Fruit fly (Drosophila melanogaster) Kc167 (cell line): ENCODE data around the gene CG15429.

Source experiments
- Myc ChIP-seq: fragments of >200 bp; optimal IDR thresholded peaks from 2 replicates; lab custom pipeline; 2017; ENCODE audit warnings: missing external identifiers
- Sin3A ChIP-seq: fragments of >200 bp; optimal IDR thresholded peaks from 2 replicates; lab custom pipeline; 2018; ENCODE audit warnings: missing external identifiers
- h ChIP-seq: fragments of >200 bp; optimal IDR thresholded peaks from 3 replicates; lab custom pipeline; 2018; ENCODE audit warnings: missing external identifiers
- insv ChIP-seq: fragments of >200 bp; optimal IDR thresholded peaks from 3 replicates; lab custom pipeline; 2018; ENCODE audit warnings: missing external identifiers
- psq ChIP-seq: fragments of >200 bp; optimal IDR thresholded peaks from 2 replicates; lab custom pipeline; 2017; ENCODE audit warnings: missing external identifiers
- ttk ChIP-seq: sonication (Bioruptor generic); optimal IDR thresholded peaks from 2 replicates; lab custom pipeline; 2017; ENCODE audit warnings: missing external identifiers

Gene CG15429

DNA sequence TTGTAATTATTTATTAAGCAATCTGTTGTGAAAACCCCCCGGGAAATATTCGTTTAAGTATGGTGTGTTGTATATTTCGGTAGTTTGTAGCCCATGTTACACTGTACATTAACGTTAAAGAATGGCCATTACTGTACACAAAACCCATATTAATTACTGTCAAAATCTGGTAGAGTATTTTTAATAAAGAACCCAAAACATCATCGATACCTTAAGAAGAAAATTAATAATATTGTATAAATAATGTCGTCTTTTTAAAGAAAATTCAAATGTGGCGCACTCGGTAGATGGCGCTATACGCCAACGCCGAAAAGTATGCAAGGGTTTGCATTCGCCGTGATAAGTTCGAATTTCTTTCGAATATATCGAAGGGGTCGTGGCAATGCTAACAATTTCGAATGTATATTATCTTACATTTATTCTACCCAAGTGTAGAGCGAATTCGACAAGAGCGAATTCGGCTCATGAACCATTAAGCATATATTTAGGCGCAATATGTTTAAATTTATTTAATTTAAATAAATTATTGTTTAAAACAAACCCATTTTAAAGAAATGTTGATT is 7.1 kb upstream of the CG15429 start:
- TF ChIP-seq ttk (lab: Kevin White, UChicago), result no peak
- no peak for TF ChIP-seq insv (lab: Kevin White, UChicago)
- no peak for TF ChIP-seq h (lab: Kevin White, UChicago)
- TF ChIP-seq psq (lab: Kevin White, UChicago), result no peak
- no peak for TF ChIP-seq Myc
- no peak for TF ChIP-seq Sin3A (lab: Kevin White, UChicago)

DNA sequence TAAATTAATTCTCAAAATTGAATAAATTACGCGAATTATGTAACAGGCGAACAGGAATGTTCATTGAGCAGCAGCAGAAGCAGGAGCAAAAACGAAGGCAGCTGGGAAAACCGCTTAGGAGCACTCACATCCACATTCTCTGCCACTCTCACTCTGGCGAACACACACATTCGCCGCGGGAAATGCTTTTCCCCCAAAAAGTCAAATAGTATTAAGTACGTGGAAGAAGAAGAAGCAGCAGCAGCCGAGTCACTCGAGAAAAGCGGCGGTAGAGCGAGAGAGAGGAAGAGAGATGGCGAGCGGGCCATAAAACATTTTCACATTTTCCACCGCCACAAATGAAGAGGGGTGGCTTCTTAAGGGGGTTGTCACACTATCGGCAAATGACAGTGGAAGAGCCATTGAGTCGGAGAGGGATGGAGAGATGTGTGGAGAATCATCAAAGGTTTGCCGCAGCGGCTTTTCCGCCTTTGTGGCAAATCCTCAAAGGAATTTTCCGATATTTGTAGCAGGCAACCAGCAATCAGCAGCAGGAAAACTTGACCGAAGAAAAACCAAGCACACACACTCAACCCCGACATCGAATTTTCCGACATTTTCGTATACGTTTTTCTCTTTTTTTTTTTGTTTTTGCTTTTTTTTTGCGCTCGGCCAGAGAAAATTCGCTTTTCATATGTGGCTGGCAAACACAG is 6.0 kb upstream of the CG15429 start:
- no peak for TF ChIP-seq Sin3A (lab: Kevin White, UChicago)
- TF ChIP-seq h (lab: Kevin White, UChicago), result no peak
- TF ChIP-seq Myc, result no peak
- no peak for TF ChIP-seq insv (lab: Kevin White, UChicago)
- TF ChIP-seq ttk (lab: Kevin White, UChicago), result no peak
- no peak for TF ChIP-seq psq (lab: Kevin White, UChicago)

DNA sequence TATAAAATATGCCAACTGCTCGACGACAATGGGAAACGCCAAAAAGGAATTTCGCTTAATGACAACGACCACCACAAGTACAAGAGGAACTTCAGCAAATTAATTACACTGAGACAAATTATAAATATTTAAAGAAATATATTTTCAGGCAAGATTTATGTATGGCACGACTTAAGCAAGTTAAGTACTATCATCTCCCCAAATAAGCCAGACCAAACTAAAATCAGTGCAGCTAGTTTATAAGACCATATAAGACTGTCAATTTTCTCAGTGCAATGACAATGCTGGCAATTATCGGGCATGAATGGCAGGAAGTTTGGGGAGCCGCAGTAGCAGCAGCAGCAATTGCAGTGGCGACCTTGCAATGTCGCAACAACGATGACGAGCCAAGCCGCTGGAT is 4.2 kb upstream of the CG15429 start:
- TF ChIP-seq ttk (lab: Kevin White, UChicago) (no peak), h (lab: Kevin White, UChicago) (no peak), Myc (no peak), Sin3A (lab: Kevin White, UChicago) (no peak), insv (lab: Kevin White, UChicago) (no peak), psq (lab: Kevin White, UChicago) (no peak)

DNA sequence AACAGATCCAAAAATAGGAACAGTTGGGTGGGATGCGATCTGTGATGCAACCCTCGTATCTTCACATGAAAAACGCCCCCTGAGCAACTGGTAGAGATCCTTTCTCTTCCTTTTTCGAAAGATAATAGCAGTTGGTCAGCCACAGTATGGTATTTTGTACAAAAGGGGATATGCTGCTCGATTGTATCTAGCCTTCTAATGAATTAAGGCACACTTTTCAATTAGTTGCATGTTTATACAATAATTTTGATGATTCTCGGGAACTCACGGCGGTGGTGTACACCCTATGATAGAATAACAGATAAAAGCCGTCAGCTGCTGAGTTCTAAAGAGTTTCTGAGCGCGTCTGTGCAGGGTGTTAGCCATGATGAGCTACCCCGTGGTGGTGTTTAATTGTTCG is 3.1 kb upstream of the CG15429 start:
- no peak for TF ChIP-seq h (lab: Kevin White, UChicago)
- no peak for TF ChIP-seq Sin3A (lab: Kevin White, UChicago)
- TF ChIP-seq insv (lab: Kevin White, UChicago), result no peak
- no peak for TF ChIP-seq psq (lab: Kevin White, UChicago)
- no peak for TF ChIP-seq ttk (lab: Kevin White, UChicago)
- no peak for TF ChIP-seq Myc

DNA sequence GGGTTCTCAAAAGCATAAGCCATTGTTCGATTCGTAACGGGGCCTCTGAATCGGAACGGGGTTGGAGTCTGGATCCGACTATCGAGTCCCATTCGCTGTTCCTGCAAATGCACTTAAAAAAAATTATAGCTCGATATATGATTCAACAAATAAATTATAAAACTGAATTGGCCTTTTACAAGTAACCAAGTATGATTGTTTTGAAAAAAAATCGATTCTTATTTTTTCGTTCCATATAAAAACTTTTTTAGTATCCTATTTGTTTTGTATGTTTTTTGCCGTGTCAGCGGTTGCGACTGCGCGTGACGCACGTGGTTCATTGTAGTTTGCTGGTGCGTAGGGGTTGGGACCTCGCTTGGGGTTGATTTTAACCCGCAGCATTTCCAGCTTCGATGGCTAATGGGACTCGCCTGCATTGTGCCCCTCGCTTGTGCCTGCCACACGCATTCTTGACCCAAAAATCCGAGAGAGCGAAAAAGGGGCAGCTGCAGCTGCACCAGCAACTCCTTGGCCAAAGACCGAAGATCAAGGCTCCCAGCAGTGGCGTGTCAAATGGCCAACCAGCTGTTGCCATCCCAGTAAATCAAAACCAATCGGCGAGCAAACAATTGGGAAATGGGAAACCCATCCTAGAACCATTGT is 2.0 kb upstream of the CG15429 start:
- no peak for TF ChIP-seq psq (lab: Kevin White, UChicago)
- TF ChIP-seq h (lab: Kevin White, UChicago), result no peak
- TF ChIP-seq insv (lab: Kevin White, UChicago), result no peak
- TF ChIP-seq Sin3A (lab: Kevin White, UChicago), result no peak
- TF ChIP-seq Myc, result no peak
- no peak for TF ChIP-seq ttk (lab: Kevin White, UChicago)

DNA sequence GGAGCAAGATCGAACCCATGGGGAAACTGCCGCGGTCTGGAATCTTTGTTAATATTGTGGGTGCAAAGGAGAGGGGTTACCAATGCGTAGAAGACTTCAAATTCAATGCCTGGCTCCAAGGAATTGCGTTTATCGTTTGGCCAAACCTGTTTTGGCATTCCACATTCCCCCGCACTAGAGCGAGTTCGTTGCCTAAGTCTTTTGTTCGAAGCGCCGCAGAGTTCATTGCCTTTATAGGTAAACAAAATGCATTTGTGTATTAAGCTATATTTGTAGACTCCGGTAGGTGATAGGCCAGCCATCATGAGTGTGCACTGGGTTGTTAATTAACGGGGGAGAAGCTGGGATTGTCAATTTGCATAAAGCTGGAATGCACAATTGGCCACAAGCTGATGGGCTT is 2.3 kb downstream of the CG15429 start:
- TF ChIP-seq psq (lab: Kevin White, UChicago), result no peak
- no peak for TF ChIP-seq insv (lab: Kevin White, UChicago)
- no peak for TF ChIP-seq Sin3A (lab: Kevin White, UChicago)
- TF ChIP-seq ttk (lab: Kevin White, UChicago), result no peak
- TF ChIP-seq h (lab: Kevin White, UChicago), result no peak
- TF ChIP-seq Myc, result no peak

DNA sequence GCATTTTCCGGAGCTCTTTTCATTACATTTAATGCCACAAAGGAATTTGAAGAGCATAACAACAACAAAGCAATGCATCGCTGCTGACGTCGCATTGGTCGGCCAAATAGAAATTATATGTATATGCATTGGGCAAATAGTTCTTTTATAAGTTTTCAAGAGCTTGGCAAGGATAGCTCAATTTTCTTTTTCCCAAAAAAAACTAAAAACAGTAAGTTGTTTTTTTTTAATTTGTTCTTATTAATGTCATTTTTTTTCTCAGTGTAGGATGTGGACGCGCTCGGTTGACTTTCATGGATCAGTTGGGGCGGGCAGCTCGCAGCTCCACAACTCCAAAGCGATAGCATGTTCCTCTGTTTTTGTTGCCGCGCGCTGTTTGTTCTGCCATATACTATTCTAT is 6.4 kb downstream of the CG15429 start:
- TF ChIP-seq insv (lab: Kevin White, UChicago) (no peak), psq (lab: Kevin White, UChicago) (no peak), Myc (no peak), Sin3A (lab: Kevin White, UChicago) (no peak), h (lab: Kevin White, UChicago) (no peak), ttk (lab: Kevin White, UChicago) (no peak)

DNA sequence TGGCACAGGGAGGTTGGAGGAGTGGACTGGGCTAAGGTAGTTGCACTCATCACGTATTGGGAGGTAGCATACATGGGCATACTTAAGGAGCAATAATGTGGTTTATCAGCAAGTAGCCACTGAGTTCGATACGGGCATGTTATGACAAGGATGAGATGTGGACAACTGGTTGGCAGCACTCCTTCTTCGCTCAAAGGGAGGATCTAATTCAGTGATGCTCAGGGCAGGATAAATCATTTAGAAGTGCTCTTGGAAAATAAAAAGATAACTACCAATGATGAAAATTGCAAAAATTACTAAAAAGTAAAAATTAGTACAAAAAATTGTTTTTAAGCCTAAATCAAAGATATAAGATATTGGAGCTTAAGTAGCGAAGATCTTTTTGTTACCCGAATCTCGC is 8.1 kb downstream of the CG15429 start:
- TF ChIP-seq Sin3A (lab: Kevin White, UChicago), result no peak
- TF ChIP-seq psq (lab: Kevin White, UChicago), result no peak
- no peak for TF ChIP-seq h (lab: Kevin White, UChicago)
- TF ChIP-seq Myc, result no peak
- TF ChIP-seq insv (lab: Kevin White, UChicago), result no peak
- no peak for TF ChIP-seq ttk (lab: Kevin White, UChicago)

DNA sequence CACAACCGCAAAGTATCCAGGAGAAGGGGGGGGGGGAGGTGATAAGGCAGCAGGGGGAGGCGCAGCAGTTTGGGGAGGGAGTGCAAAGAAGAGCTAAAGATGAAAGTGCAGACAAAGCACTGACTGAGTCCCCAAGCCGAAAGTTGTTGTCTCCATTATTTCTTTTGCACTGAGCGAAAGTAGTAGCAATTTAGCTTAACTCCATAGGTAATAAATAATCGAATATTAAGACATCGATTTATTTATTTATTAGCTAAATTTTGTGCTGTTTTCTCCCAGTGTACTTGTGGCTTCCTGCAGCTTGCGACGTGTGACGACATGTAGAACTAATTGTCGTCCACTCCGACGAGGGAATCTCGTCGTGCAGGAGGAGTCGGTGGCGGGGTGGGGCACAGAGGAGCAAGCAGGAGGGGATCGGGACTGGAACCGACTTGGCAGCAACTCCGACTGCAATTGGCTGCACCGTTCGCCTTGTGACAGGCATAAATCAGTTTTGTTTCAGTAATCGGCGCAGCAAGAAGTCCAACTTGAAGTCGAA is 8.7 kb downstream of the CG15429 start, which contains the start of gene Traf4:
Gene Traf4, plus strand, starts transcription at position 488 of the 538 bp plus-strand sequence.
- TF ChIP-seq Sin3A (lab: Kevin White, UChicago) (no peak), ttk (lab: Kevin White, UChicago) (no peak), Myc (no peak), psq (lab: Kevin White, UChicago) (no peak), h (lab: Kevin White, UChicago) (no peak), insv (lab: Kevin White, UChicago) (no peak)

DNA sequence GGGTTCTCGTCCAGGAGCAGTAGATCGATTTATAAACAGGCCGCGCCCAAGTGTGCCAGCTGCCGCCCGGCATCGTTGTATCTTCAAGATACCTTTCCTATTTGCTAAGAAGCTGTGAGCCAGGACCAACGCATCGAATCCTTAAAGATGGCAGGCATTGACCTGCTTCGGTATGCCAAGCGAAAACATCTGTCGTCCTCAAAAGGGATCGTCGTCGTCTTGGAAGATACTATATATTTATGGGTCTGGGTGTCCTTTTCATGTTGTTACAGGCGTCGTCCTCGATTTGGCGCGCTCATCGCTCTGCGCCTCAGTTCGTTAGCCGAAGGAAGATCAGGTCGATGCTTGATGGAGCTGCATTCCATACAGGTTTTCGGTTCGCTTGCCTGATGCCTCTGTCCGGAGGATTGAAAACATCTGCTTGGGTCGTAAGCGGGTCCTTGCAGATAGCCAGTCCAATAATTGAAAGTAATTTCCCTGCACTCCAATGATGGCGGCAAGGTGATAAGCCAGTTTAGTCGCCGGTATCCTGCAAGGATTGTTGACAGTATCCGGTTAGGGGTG is 11.0 kb downstream of the CG15429 start:
- TF ChIP-seq h (lab: Kevin White, UChicago) (no peak), Myc (no peak), Sin3A (lab: Kevin White, UChicago) (no peak), insv (lab: Kevin White, UChicago) (no peak), psq (lab: Kevin White, UChicago) (no peak), ttk (lab: Kevin White, UChicago) (no peak)

DNA sequence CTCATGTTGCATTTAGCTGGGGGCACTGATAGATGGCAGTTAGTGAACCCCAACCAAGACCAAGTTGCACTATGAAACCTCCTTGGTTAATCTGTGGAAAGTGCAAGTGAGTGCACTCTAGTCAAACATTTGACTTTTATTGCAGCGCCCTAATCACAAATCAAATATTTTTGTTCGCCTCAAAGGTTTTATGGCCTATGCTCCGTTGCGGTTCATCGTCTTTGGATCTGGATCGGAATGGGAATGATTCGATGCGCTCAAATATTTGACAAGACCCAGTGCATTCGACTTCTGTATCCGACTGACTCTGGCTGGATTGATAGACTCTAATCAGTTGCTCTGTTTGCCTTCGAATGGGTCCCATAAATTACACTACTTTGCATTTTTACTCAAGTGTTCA is 12.1 kb downstream of the CG15429 start:
- TF ChIP-seq ttk (lab: Kevin White, UChicago) (no peak), insv (lab: Kevin White, UChicago) (no peak), h (lab: Kevin White, UChicago) (no peak), psq (lab: Kevin White, UChicago) (no peak), Sin3A (lab: Kevin White, UChicago) (no peak), Myc (no peak)
